Worm (Caenorhabditis elegans) whole organism, young adult: ENCODE measurements around the gene T27E4.7.

Experiments used
- F10E7.11 ChIP-seq: sonication (generic microtip); optimal IDR thresholded peaks from 2 replicates; lab custom pipeline; 2017; ENCODE audit warnings: mild to moderate bottlenecking, missing genetic modification characterization, moderate library complexity, missing compliant biosample characterization
- ZK185.1 ChIP-seq: sonication (generic microtip); optimal IDR thresholded peaks from 2 replicates; lab custom pipeline; 2016; ENCODE audit warnings: mild to moderate bottlenecking, missing genetic modification characterization, missing compliant biosample characterization; ENCODE audit not compliant: poor library complexity, severe bottlenecking
- ama-1 ChIP-seq, 3 experiments: fragments of 150-350 bp in 1 of 3; sonication (generic microtip) in 2 of 3; optimal IDR thresholded peaks; 2 replicates each; lab custom pipeline; 2014 to 2018; ENCODE audit warnings: missing biosample characterization in 2 of 3, missing genetic modification characterization in 2 of 3, missing genetic modification reagents in 2 of 3
- attf-5 ChIP-seq: fragments of 200-800 bp; sonication (Bioruptor generic); optimal IDR thresholded peaks from 2 replicates; lab custom pipeline; 2018; ENCODE audit warnings: mild to moderate bottlenecking, missing genetic modification characterization, missing compliant biosample characterization
- ceh-58 ChIP-seq: fragments of 200-800 bp; sonication (Bioruptor generic); IDR thresholded peaks from 2 replicates; pipeline ENCODE4 v1.3.6; 2022; ENCODE audit warnings: missing genetic modification characterization, missing compliant biosample characterization
- hlh-12 ChIP-seq: sonication (generic microtip); optimal IDR thresholded peaks from 2 replicates; lab custom pipeline; 2016; ENCODE audit warnings: missing genetic modification characterization, missing compliant biosample characterization
- pha-4 ChIP-seq: fragments of 150-350 bp; sonication (generic microtip); optimal IDR thresholded peaks from 2 replicates; lab custom pipeline; 2014; ENCODE audit warnings: missing biosample characterization, missing genetic modification reagents, missing genetic modification characterization
- snpc-1.3 ChIP-seq: sonication (generic microtip); optimal IDR thresholded peaks from 2 replicates; lab custom pipeline; 2017; ENCODE audit warnings: missing genetic modification characterization, mild to moderate bottlenecking, missing compliant biosample characterization, antibody characterized with exemption, moderate library complexity, missing genotype, missing genetic modification reagents; ENCODE audit not compliant: insufficient read depth
- snpc-4 ChIP-seq, 5 experiments: fragments of 150-350 bp in 1 of 5; sonication (generic microtip) in 4 of 5; optimal IDR thresholded peaks; 2 replicates each; lab custom pipeline; 2014 to 2018; ENCODE audit warnings: missing genetic modification characterization in 5 of 5, missing biosample characterization in 3 of 5, antibody characterized with exemption in 2 of 5, mild to moderate bottlenecking in 2 of 5, missing compliant biosample characterization in 2 of 5, missing genotype in 2 of 5, moderate library complexity in 2 of 5, missing genetic modification reagents in 1 of 5
- unc-130 ChIP-seq: sonication (generic microtip); optimal IDR thresholded peaks from 2 replicates; lab custom pipeline; 2016; ENCODE audit warnings: missing genetic modification reagents, missing genetic modification characterization, missing compliant biosample characterization
- ztf-18 ChIP-seq: sonication (generic microtip); optimal IDR thresholded peaks from 2 replicates; lab custom pipeline; 2016; ENCODE audit warnings: missing genotype, mild to moderate bottlenecking, missing genetic modification characterization, missing compliant biosample characterization
- ztf-3 ChIP-seq: fragments of 200-800 bp; sonication (Bioruptor generic); optimal IDR thresholded peaks from 2 replicates; lab custom pipeline; 2018; ENCODE audit warnings: mild to moderate bottlenecking, missing genetic modification characterization, missing compliant biosample characterization

DNA sequence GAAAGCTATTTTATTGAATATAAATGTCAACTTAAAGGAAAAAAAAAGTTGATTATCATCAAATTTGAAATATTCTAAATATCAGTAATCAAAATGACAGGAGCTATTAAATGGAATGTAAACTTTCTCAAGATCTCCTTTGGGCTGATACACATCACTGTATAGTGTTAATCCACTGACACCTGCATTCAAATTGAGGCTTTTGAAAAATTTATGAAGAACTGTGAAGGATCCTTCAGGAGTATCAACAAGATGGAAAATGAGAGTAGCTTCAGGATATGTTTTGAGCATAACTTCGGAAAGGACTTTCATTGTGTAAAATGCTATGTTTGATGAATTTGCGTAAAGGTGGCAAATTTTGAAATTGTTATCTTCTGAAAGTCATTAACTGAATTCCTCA lies 21.1 kb upstream of the T27E4.7 start:
- no peak for TF ChIP-seq attf-5 (GFP tag; lab: Kevin White, UChicago)
- no peak for TF ChIP-seq snpc-4 (GFP tag; optimal IDR thresholded peaks at IDR 0.05; lab: Kevin White, UChicago)
- TF ChIP-seq snpc-4 (tag; optimal IDR thresholded peaks at IDR 0.05; lab: Kevin White, UChicago) = no peak
- no peak for TF ChIP-seq ceh-58
- no peak for TF ChIP-seq unc-130 (GFP tag; lab: Kevin White, UChicago)
- no peak for TF ChIP-seq ZK185.1 (tag; lab: Kevin White, UChicago)
- TF ChIP-seq ama-1 (optimal IDR thresholded peaks at IDR 0.05; lab: Kevin White, UChicago) = peak; percentile 38
- TF ChIP-seq ama-1 (GFP tag; optimal IDR thresholded peaks at IDR 0.05; lab: Kevin White, UChicago) = no peak
- no peak for TF ChIP-seq ztf-18
- TF ChIP-seq F10E7.11 (tag; lab: Kevin White, UChicago) = no peak
- no peak for TF ChIP-seq snpc-1.3 (tag; lab: Kevin White, UChicago)
- no peak for TF ChIP-seq hlh-12 (tag; lab: Kevin White, UChicago)
- no peak for TF ChIP-seq ztf-3 (GFP tag; lab: Kevin White, UChicago)
- peak; percentile 63 for TF ChIP-seq pha-4
